Fruit fly (Drosophila melanogaster) whole organism, prepupa: ENCODE results near the gene CG13473.
A peak's percentile ranks its signal among the peaks of the same experiment; 100 is the strongest.

Experiments used
- Blimp-1 ChIP-seq: fragments of 200-800 bp; sonication (Bioruptor generic); optimal IDR thresholded peaks from 3 replicates; lab custom pipeline; 2017; ENCODE audit warnings: missing biosample characterization, missing genetic modification characterization, mild to moderate bottlenecking, moderate library complexity, missing genetic modification reagents
- CG10631 ChIP-seq: fragments of 200-800 bp; sonication (Bioruptor generic); optimal IDR thresholded peaks from 2 replicates; lab custom pipeline; 2016; ENCODE audit warnings: missing biosample characterization, missing genetic modification characterization
- CG10669 ChIP-seq: fragments of 200-800 bp; sonication (Bioruptor generic); optimal IDR thresholded peaks from 3 replicates; lab custom pipeline; 2018; ENCODE audit warnings: missing biosample characterization, mild to moderate bottlenecking, missing genetic modification characterization, moderate library complexity
- CG11762 ChIP-seq: fragments of 200-800 bp; sonication (Bioruptor generic); optimal IDR thresholded peaks from 3 replicates; lab custom pipeline; 2016; ENCODE audit warnings: missing biosample characterization, missing genetic modification characterization; ENCODE audit not compliant: insufficient read depth
- CG15336 ChIP-seq: fragments of 200-800 bp; sonication (Bioruptor generic); IDR thresholded peaks from 2 replicates; pipeline ENCODE4 v1.3.6; 2022; ENCODE audit warnings: missing biosample characterization, missing genetic modification characterization
- CG16779 ChIP-seq: fragments of 200-800 bp; sonication (Bioruptor generic); optimal IDR thresholded peaks from 3 replicates; lab custom pipeline; 2017; ENCODE audit warnings: missing biosample characterization, mild to moderate bottlenecking, missing genetic modification characterization
- CG3032 ChIP-seq: fragments of 200-800 bp; optimal IDR thresholded peaks from 2 replicates; lab custom pipeline; 2019; ENCODE audit warnings: missing biosample characterization, mild to moderate bottlenecking, missing genetic modification characterization, moderate library complexity
- CG34406 ChIP-seq: fragments of 200-800 bp; sonication (Bioruptor generic); optimal IDR thresholded peaks from 3 replicates; lab custom pipeline; 2016; ENCODE audit warnings: missing biosample characterization, missing genetic modification characterization
- CG3919 ChIP-seq: fragments of 200-800 bp; sonication (Bioruptor generic); optimal IDR thresholded peaks from 3 replicates; lab custom pipeline; 2016; ENCODE audit warnings: missing biosample characterization, missing genetic modification characterization
- CG4318 ChIP-seq: fragments of 200-800 bp; sonication (Bioruptor generic); optimal IDR thresholded peaks from 3 replicates; lab custom pipeline; 2017; ENCODE audit warnings: missing biosample characterization, mild to moderate bottlenecking, missing genetic modification characterization
- CG6792 ChIP-seq: fragments of 200-800 bp; sonication (Bioruptor generic); optimal IDR thresholded peaks from 3 replicates; lab custom pipeline; 2016; ENCODE audit warnings: missing biosample characterization, missing genetic modification characterization
- CG6808 ChIP-seq: fragments of 200-800 bp; sonication (Bioruptor generic); optimal IDR thresholded peaks from 3 replicates; lab custom pipeline; 2017; ENCODE audit warnings: missing biosample characterization, missing genetic modification characterization, mild to moderate bottlenecking, moderate library complexity, missing genetic modification reagents
- CG6854 ChIP-seq: fragments of 200-800 bp; sonication (Bioruptor generic); optimal IDR thresholded peaks from 2 replicates; lab custom pipeline; 2017; ENCODE audit warnings: missing biosample characterization, mild to moderate bottlenecking, missing genetic modification characterization
- CG7368 ChIP-seq: fragments of 200-800 bp; sonication (Bioruptor generic); optimal IDR thresholded peaks from 3 replicates; lab custom pipeline; 2016; ENCODE audit warnings: missing biosample characterization, missing genetic modification characterization
- CG8119 ChIP-seq: fragments of 200-800 bp; sonication (Bioruptor generic); IDR thresholded peaks from 3 replicates; pipeline ENCODE4 v1.3.6; 2022; ENCODE audit warnings: missing biosample characterization, missing genetic modification characterization
- CG8319 ChIP-seq: fragments of 200-800 bp; sonication (Bioruptor generic); optimal IDR thresholded peaks from 3 replicates; lab custom pipeline; 2016; ENCODE audit warnings: missing biosample characterization, missing genetic modification characterization
- CG8632 ChIP-seq: fragments of 200-800 bp; sonication (Bioruptor generic); optimal IDR thresholded peaks from 3 replicates; lab custom pipeline; 2016; ENCODE audit warnings: missing biosample characterization, missing genetic modification characterization
- CG9139 ChIP-seq: fragments of 200-800 bp; sonication (Bioruptor generic); optimal IDR thresholded peaks from 3 replicates; lab custom pipeline; 2017; ENCODE audit warnings: missing biosample characterization, mild to moderate bottlenecking, missing genetic modification characterization
- Eip75B ChIP-seq: fragments of 200-800 bp; sonication (Bioruptor generic); optimal IDR thresholded peaks from 3 replicates; lab custom pipeline; 2016; ENCODE audit warnings: missing biosample characterization, missing genetic modification characterization
- Eip78C ChIP-seq: fragments of 200-800 bp; sonication (Bioruptor generic); peaks from one replicate; lab custom pipeline; 2016; ENCODE audit warnings: missing biosample characterization, missing genetic modification characterization
- Eip93F ChIP-seq: fragments of 200-800 bp; sonication (Bioruptor generic); optimal IDR thresholded peaks from 2 replicates; lab custom pipeline; 2016; ENCODE audit warnings: missing biosample characterization, mild to moderate bottlenecking, missing genetic modification characterization
- Ets21C ChIP-seq: fragments of 200-800 bp; sonication (Bioruptor generic); optimal IDR thresholded peaks from 3 replicates; lab custom pipeline; 2016; ENCODE audit warnings: missing biosample characterization, missing genetic modification characterization
- Ets96B ChIP-seq: fragments of 200-800 bp; optimal IDR thresholded peaks from 2 replicates; lab custom pipeline; 2019; ENCODE audit warnings: missing biosample characterization, mild to moderate bottlenecking, missing genetic modification characterization, moderate library complexity
- Hr38 ChIP-seq: sonication (Bioruptor generic); optimal IDR thresholded peaks from 2 replicates; lab custom pipeline; 2016; ENCODE audit warnings: missing biosample characterization, missing genetic modification characterization
- Hr39 ChIP-seq: fragments of 200-800 bp; sonication (Bioruptor generic); optimal IDR thresholded peaks from 2 replicates; lab custom pipeline; 2016; ENCODE audit warnings: missing biosample characterization, missing genetic modification characterization
- Hr4 ChIP-seq: fragments of 200-800 bp; sonication (Bioruptor generic); optimal IDR thresholded peaks from 3 replicates; lab custom pipeline; 2016; ENCODE audit warnings: missing biosample characterization, missing genetic modification characterization
- Lpt ChIP-seq: fragments of 200-800 bp; sonication (Bioruptor generic); optimal IDR thresholded peaks from 3 replicates; lab custom pipeline; 2016; ENCODE audit warnings: missing biosample characterization, missing genetic modification characterization
- Met ChIP-seq: fragments of 200-800 bp; sonication (Bioruptor generic); optimal IDR thresholded peaks from 3 replicates; lab custom pipeline; 2016; ENCODE audit warnings: missing biosample characterization, missing genetic modification characterization
- Smox ChIP-seq: fragments of 200-800 bp; sonication (Bioruptor generic); optimal IDR thresholded peaks from 3 replicates; lab custom pipeline; 2016; ENCODE audit warnings: missing biosample characterization, missing genetic modification characterization
- Sox102F ChIP-seq: fragments of 200-800 bp; sonication (Bioruptor generic); optimal IDR thresholded peaks from 2 replicates; lab custom pipeline; 2016; ENCODE audit warnings: missing biosample characterization, mild to moderate bottlenecking, missing genetic modification characterization
- achi ChIP-seq: fragments of 200-800 bp; sonication (Bioruptor generic); optimal IDR thresholded peaks from 3 replicates; lab custom pipeline; 2016; ENCODE audit warnings: missing biosample characterization, missing genetic modification characterization
- acj6 ChIP-seq: fragments of 200-800 bp; sonication (Bioruptor generic); optimal IDR thresholded peaks from 3 replicates; lab custom pipeline; 2016; ENCODE audit warnings: missing biosample characterization, missing genetic modification characterization
- cyc ChIP-seq: fragments of 200-800 bp; sonication (Bioruptor generic); optimal IDR thresholded peaks from 3 replicates; lab custom pipeline; 2016; ENCODE audit warnings: missing biosample characterization, missing genetic modification characterization
- dac ChIP-seq: fragments of 200-800 bp; sonication (Bioruptor generic); optimal IDR thresholded peaks from 2 replicates; lab custom pipeline; 2017; ENCODE audit warnings: missing biosample characterization, mild to moderate bottlenecking, missing genetic modification characterization
- dsx ChIP-seq: fragments of 200-800 bp; optimal IDR thresholded peaks from 3 replicates; lab custom pipeline; 2019; ENCODE audit warnings: missing biosample characterization, mild to moderate bottlenecking, missing genetic modification characterization, moderate library complexity; ENCODE audit not compliant: poor library complexity, severe bottlenecking
- esn ChIP-seq: fragments of 200-800 bp; sonication (Bioruptor generic); optimal IDR thresholded peaks from 2 replicates; lab custom pipeline; 2016; ENCODE audit warnings: missing biosample characterization, mild to moderate bottlenecking, missing genetic modification characterization, moderate library complexity
- fd59A ChIP-seq: fragments of 200-800 bp; sonication (Bioruptor generic); optimal IDR thresholded peaks from 2 replicates; lab custom pipeline; 2017; ENCODE audit warnings: missing biosample characterization, mild to moderate bottlenecking, missing genetic modification characterization, missing genetic modification reagents
- fkh ChIP-seq: fragments of 200-800 bp; sonication (Bioruptor generic); optimal IDR thresholded peaks from 3 replicates; lab custom pipeline; 2017; ENCODE audit warnings: missing biosample characterization, mild to moderate bottlenecking, missing genetic modification characterization, moderate library complexity
- net ChIP-seq: fragments of 200-800 bp; sonication (Bioruptor generic); optimal IDR thresholded peaks from 3 replicates; lab custom pipeline; 2016; ENCODE audit warnings: missing biosample characterization, missing genetic modification characterization
- salr ChIP-seq, 2 experiments: fragments of 200-800 bp; sonication (Bioruptor generic); optimal IDR thresholded peaks; 3 replicates each; lab custom pipeline; 2016 to 2018; ENCODE audit warnings: missing biosample characterization in 2 of 2, missing genetic modification characterization in 2 of 2, mild to moderate bottlenecking in 1 of 2
- spab ChIP-seq: fragments of 200-800 bp; sonication (Bioruptor generic); optimal IDR thresholded peaks from 2 replicates; lab custom pipeline; 2017; ENCODE audit warnings: missing biosample characterization, mild to moderate bottlenecking, missing genetic modification characterization, missing genetic modification reagents
- ss ChIP-seq, 2 experiments: fragments of 200-800 bp; sonication (Bioruptor generic); optimal IDR thresholded peaks; 2 replicates in 1 of 2; 3 replicates in 1 of 2; lab custom pipeline; 2017 to 2018; ENCODE audit warnings: mild to moderate bottlenecking in 2 of 2, missing biosample characterization in 2 of 2, missing genetic modification characterization in 2 of 2, moderate library complexity in 1 of 2
- svp ChIP-seq: fragments of 200-800 bp; sonication (Bioruptor generic); peaks from one replicate; lab custom pipeline; 2016; ENCODE audit warnings: missing biosample characterization, missing genetic modification characterization
- topi ChIP-seq: fragments of 200-800 bp; sonication (Bioruptor generic); optimal IDR thresholded peaks from 3 replicates; lab custom pipeline; 2016; ENCODE audit warnings: missing biosample characterization, missing genetic modification characterization
- vri ChIP-seq: fragments of 200-800 bp; sonication (Bioruptor generic); optimal IDR thresholded peaks from 3 replicates; lab custom pipeline; 2016; ENCODE audit warnings: missing biosample characterization, mild to moderate bottlenecking, missing genetic modification characterization

CG13473 gene

DNA sequence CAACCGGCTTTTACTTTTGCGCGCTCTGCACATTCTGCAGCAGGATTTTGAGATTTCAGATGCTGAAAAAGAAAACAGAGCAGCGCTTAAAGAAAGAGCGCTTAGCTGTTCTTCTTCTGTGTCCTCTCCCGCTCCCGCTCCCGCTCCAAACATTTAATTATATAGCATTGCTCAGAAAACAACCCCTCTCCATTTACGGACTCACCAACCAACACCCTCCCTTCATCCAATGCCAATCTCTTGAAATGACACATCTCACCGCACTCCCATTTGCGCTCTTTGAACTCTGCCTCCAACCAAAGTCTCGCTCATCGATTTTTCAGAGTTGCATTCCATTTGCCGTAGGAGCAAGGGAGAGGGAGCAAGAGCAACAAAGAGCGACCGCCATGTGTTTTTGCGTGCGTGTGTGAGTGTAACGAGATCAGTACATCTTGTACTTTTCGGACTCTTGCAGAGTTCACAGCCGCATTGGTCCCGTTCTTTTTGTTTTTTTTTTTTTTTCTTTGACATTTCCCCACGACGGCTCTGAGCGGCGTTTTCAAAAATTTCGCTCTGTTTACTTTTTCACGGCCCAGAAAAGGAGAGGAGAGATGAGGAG lies 26.6 kb downstream of the CG13473 start (continued):
- no peak for TF ChIP-seq Blimp-1 (GFP tag; lab: Kevin White, UChicago)
- peak; percentile 21 for TF ChIP-seq esn
- no peak for TF ChIP-seq topi (GFP tag; lab: Kevin White, UChicago)
- TF ChIP-seq fd59A (GFP tag; lab: Kevin White, UChicago) = no peak
- peak; percentile 4 for TF ChIP-seq CG8632 (GFP tag; lab: Kevin White, UChicago)
- TF ChIP-seq CG16779 (tag; lab: Kevin White, UChicago) = no peak
- no peak for TF ChIP-seq Hr38 (GFP tag; lab: Kevin White, UChicago)
- TF ChIP-seq Met (GFP tag; lab: Kevin White, UChicago) = no peak
- peak; percentile 5 for TF ChIP-seq CG6792 (GFP tag; lab: Kevin White, UChicago)
- TF ChIP-seq cyc (GFP tag; lab: Kevin White, UChicago) = no peak
- TF ChIP-seq Eip93F (GFP tag; lab: Kevin White, UChicago) = no peak
- TF ChIP-seq acj6 (GFP tag; lab: Kevin White, UChicago) = no peak
- TF ChIP-seq dac (GFP tag; lab: Kevin White, UChicago) = no peak
- peak; percentile 59 for TF ChIP-seq vri (GFP tag; lab: Kevin White, UChicago)
- 0 out of 2 replicates have a peak, but pooled peaks have one; percentile 32 for TF ChIP-seq CG15336 (GFP tag; lab: Robert Waterston, UW)
- no peak for TF ChIP-seq CG4318 (GFP tag; lab: Kevin White, UChicago)
- TF ChIP-seq salr (GFP tag; optimal IDR thresholded peaks at IDR 0.05; lab: Kevin White, UChicago) = no peak
- peak; percentile 74 to 80 for TF ChIP-seq ss (GFP tag; optimal IDR thresholded peaks at IDR 0.05; lab: Kevin White, UChicago)
- TF ChIP-seq Ets21C (GFP tag; lab: Kevin White, UChicago) = no peak
- no peak for TF ChIP-seq CG34406 (GFP tag; lab: Kevin White, UChicago)
- no peak for TF ChIP-seq CG10631 (GFP tag; lab: Kevin White, UChicago)
- no peak for TF ChIP-seq CG8319 (GFP tag; lab: Kevin White, UChicago)
- no peak for TF ChIP-seq achi
- TF ChIP-seq spab = no peak
- no peak for TF ChIP-seq CG3032
- TF ChIP-seq net (GFP tag; lab: Kevin White, UChicago) = peak; percentile 28
- peak; percentile 69 for TF ChIP-seq CG9139 (GFP tag; lab: Kevin White, UChicago)
- TF ChIP-seq CG11762 (GFP tag; lab: Kevin White, UChicago) = peak; percentile 5
- no peak for TF ChIP-seq Hr39 (GFP tag; lab: Kevin White, UChicago)
- TF ChIP-seq CG8119 (GFP tag; lab: Robert Waterston, UW) = peak; percentile 22; the same call in 1 of the 3 replicates
- TF ChIP-seq Smox (GFP tag; lab: Kevin White, UChicago) = no peak
- peak; percentile 99 for TF ChIP-seq svp (GFP tag; lab: Kevin White, UChicago)
- TF ChIP-seq CG7368 (GFP tag; lab: Kevin White, UChicago) = no peak
- peak; percentile 42 for TF ChIP-seq Eip75B
- TF ChIP-seq CG6854 (GFP tag; lab: Kevin White, UChicago) = peak; percentile 8
- TF ChIP-seq, all 60 proteins: peak for 24

DNA sequence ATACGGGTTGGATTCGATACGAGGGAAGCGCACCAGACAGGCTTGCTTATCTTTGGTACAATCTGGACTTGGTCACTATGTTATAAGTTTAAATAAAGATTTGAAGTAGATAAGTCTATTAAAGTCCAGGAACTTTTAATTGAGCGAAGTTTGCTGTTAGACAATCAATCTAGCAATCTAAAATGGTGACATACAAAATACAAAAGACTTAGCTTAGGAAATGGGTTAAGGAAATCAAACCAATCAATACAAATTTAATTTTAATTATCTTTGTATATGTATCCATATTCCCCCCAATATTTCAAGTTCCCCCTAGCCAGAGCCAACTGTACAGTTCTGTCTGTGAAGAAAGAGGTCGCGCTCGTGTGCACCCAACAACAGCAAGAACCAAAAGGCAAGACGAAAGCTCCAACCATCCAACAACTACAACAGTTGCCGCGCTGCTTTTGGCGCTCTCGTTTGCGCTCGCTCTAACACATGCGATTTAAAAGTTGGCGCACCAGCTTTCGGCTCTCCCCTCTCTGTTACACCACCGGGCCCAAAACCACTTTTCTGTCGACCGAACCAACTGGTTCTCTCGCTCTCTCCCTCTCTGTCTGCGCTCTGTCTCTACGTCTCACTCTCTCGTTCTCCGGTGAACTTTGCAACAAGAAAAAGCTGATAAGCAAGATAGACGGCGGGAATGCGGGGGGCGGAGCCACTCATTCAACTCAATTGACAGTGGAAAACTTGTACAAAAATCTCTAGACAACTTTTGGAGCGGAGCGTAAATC lies 27.6 kb downstream of the CG13473 start:
- peak; percentile 76 for TF ChIP-seq CG6854 (GFP tag; lab: Kevin White, UChicago)
- TF ChIP-seq Hr39 (GFP tag; lab: Kevin White, UChicago) = peak; percentile 89
- no peak for TF ChIP-seq Eip93F (GFP tag; lab: Kevin White, UChicago)
- TF ChIP-seq Ets21C (GFP tag; lab: Kevin White, UChicago) = peak; percentile 85
- TF ChIP-seq Hr4 = peak; percentile 95
- TF ChIP-seq CG8119 (GFP tag; lab: Robert Waterston, UW) = peak; percentile 89
- TF ChIP-seq CG11762 (GFP tag; lab: Kevin White, UChicago) = peak; percentile 76
- peak; percentile 98 for TF ChIP-seq Eip78C (GFP tag; lab: Kevin White, UChicago)
- peak; percentile 82 for TF ChIP-seq dac (GFP tag; lab: Kevin White, UChicago)
- TF ChIP-seq Lpt (GFP tag; lab: Kevin White, UChicago) = peak; percentile 72
- peak; percentile 85 for TF ChIP-seq CG10669 (GFP tag; lab: Kevin White, UChicago)
- TF ChIP-seq dsx (GFP tag; lab: Kevin White, UChicago) = peak; percentile 62
- peak; percentile 77 for TF ChIP-seq Ets96B
- no peak for TF ChIP-seq Hr38 (GFP tag; lab: Kevin White, UChicago)
- TF ChIP-seq CG6808 (GFP tag; lab: Kevin White, UChicago) = peak; percentile 84
- TF ChIP-seq cyc (GFP tag; lab: Kevin White, UChicago) = peak; percentile 83
- peak; percentile 91 for TF ChIP-seq esn
- TF ChIP-seq salr (GFP tag; optimal IDR thresholded peaks at IDR 0.05; lab: Kevin White, UChicago) = peak; percentile 52 to 91
- TF ChIP-seq fd59A (GFP tag; lab: Kevin White, UChicago) = peak; percentile 89
- peak; percentile 56 for TF ChIP-seq Sox102F (GFP tag; lab: Kevin White, UChicago)
- no peak for TF ChIP-seq fkh (GFP tag; lab: Kevin White, UChicago)
- peak; percentile 84 for TF ChIP-seq net (GFP tag; lab: Kevin White, UChicago)
- peak; percentile 88 for TF ChIP-seq CG6792 (GFP tag; lab: Kevin White, UChicago)
- TF ChIP-seq CG3919 (GFP tag; lab: Kevin White, UChicago) = peak; percentile 88
- peak; percentile 74 to 79 for TF ChIP-seq ss (GFP tag; optimal IDR thresholded peaks at IDR 0.05; lab: Kevin White, UChicago)
